Worm (Caenorhabditis elegans) whole organism, mixed stage, embryonic: Measurements from ENCODE around the gene mrps-18.C.
"Not testable (repeated sequence)": the region's sequence is repeated elsewhere in the genome, so short reads cannot be mapped to it uniquely, and the experiment has no call there.

Experiments
- M03D4.4 ChIP-seq: sonication (generic microtip); optimal IDR thresholded peaks from 2 replicates; lab custom pipeline; 2017; ENCODE audit warnings: mild to moderate bottlenecking, missing genetic modification characterization, missing compliant biosample characterization
- bed-3 ChIP-seq: fragments of 200-800 bp; sonication (Bioruptor generic); optimal IDR thresholded peaks from 3 replicates; lab custom pipeline; 2018; ENCODE audit warnings: mild to moderate bottlenecking, missing genetic modification characterization, moderate library complexity, missing compliant biosample characterization
- blmp-1 ChIP-seq: fragments of 150-350 bp; optimal IDR thresholded peaks from 2 replicates; lab custom pipeline; 2014; ENCODE audit warnings: missing biosample characterization, missing genetic modification characterization
- ceh-39 ChIP-seq: fragments of 150-350 bp; optimal IDR thresholded peaks from 2 replicates; lab custom pipeline; 2014; ENCODE audit warnings: missing biosample characterization, missing genetic modification characterization
- ceh-43 ChIP-seq: fragments of 200-800 bp; sonication (Bioruptor generic); optimal IDR thresholded peaks from 2 replicates; lab custom pipeline; 2018; ENCODE audit warnings: mild to moderate bottlenecking, missing genetic modification characterization, moderate library complexity, missing compliant biosample characterization
- ces-1 ChIP-seq: fragments of 150-350 bp; optimal IDR thresholded peaks from 2 replicates; lab custom pipeline; 2014; ENCODE audit warnings: missing biosample characterization, missing genetic modification reagents, missing genetic modification characterization
- cnd-1 ChIP-seq: fragments of 200-800 bp; sonication (Bioruptor generic); optimal IDR thresholded peaks from 2 replicates; lab custom pipeline; 2018; ENCODE audit warnings: mild to moderate bottlenecking, missing genetic modification characterization, missing compliant biosample characterization
- drap-1 ChIP-seq: fragments of 200-800 bp; sonication (Bioruptor generic); optimal IDR thresholded peaks from 3 replicates; lab custom pipeline; 2018; ENCODE audit warnings: mild to moderate bottlenecking, missing genetic modification characterization, missing compliant biosample characterization
- elt-1 ChIP-seq: sonication (generic microtip); optimal IDR thresholded peaks from 2 replicates; lab custom pipeline; 2017; ENCODE audit warnings: missing genetic modification characterization, mild to moderate bottlenecking, missing compliant biosample characterization, antibody characterized with exemption, moderate library complexity, borderline replicate concordance; ENCODE audit not compliant: insufficient read depth
- elt-3 ChIP-seq: fragments of 150-350 bp; optimal IDR thresholded peaks from 2 replicates; lab custom pipeline; 2014; ENCODE audit warnings: missing biosample characterization, missing genetic modification characterization
- ham-2 ChIP-seq: fragments of 200-800 bp; sonication (Bioruptor generic); optimal IDR thresholded peaks from 2 replicates; lab custom pipeline; 2018; ENCODE audit warnings: mild to moderate bottlenecking, missing genetic modification characterization, missing compliant biosample characterization
- hlh-1 ChIP-seq: fragments of 150-350 bp; optimal IDR thresholded peaks from 2 replicates; lab custom pipeline; 2014; ENCODE audit warnings: missing biosample characterization, missing genetic modification reagents, missing genetic modification characterization
- lin-13 ChIP-seq: fragments of 150-350 bp; optimal IDR thresholded peaks from 2 replicates; lab custom pipeline; 2014; ENCODE audit warnings: missing biosample characterization, missing genetic modification characterization
- lsy-2 ChIP-seq: fragments of 150-350 bp; optimal IDR thresholded peaks from 2 replicates; lab custom pipeline; 2014; ENCODE audit warnings: missing biosample characterization, missing genetic modification characterization
- mep-1 ChIP-seq: fragments of 150-350 bp; optimal IDR thresholded peaks from 2 replicates; lab custom pipeline; 2017; ENCODE audit warnings: missing biosample characterization, missing genetic modification reagents, missing genetic modification characterization, inconsistent platforms
- mls-2 ChIP-seq: sonication (generic microtip); optimal IDR thresholded peaks from 2 replicates; lab custom pipeline; 2016; ENCODE audit warnings: mild to moderate bottlenecking, missing genetic modification characterization, moderate library complexity, missing compliant biosample characterization
- nhr-12 ChIP-seq: fragments of 150-350 bp; optimal IDR thresholded peaks from 2 replicates; lab custom pipeline; 2014; ENCODE audit warnings: missing biosample characterization, missing genetic modification characterization
- nhr-2 ChIP-seq: fragments of 150-350 bp; optimal IDR thresholded peaks from 2 replicates; lab custom pipeline; 2014; ENCODE audit warnings: missing biosample characterization, missing genetic modification characterization
- nhr-237 ChIP-seq: fragments of 150-350 bp; optimal IDR thresholded peaks from 2 replicates; lab custom pipeline; 2014; ENCODE audit warnings: missing biosample characterization, missing genetic modification characterization
- nhr-28 ChIP-seq: fragments of 150-350 bp; optimal IDR thresholded peaks from 2 replicates; lab custom pipeline; 2014; ENCODE audit warnings: missing biosample characterization, missing genetic modification characterization
- nhr-76 ChIP-seq: sonication (generic microtip); optimal IDR thresholded peaks from 2 replicates; lab custom pipeline; 2017; ENCODE audit warnings: missing biosample characterization, missing genetic modification characterization
- pha-4 ChIP-seq: fragments of 150-350 bp; optimal IDR thresholded peaks from 2 replicates; lab custom pipeline; 2018; ENCODE audit warnings: missing biosample characterization, missing genetic modification reagents, missing genetic modification characterization
- sem-2 ChIP-seq: fragments of 200-800 bp; sonication (Bioruptor generic); optimal IDR thresholded peaks from 2 replicates; lab custom pipeline; 2018; ENCODE audit warnings: mild to moderate bottlenecking, missing genetic modification characterization, missing compliant biosample characterization
- sptf-1 ChIP-seq: sonication (generic microtip); optimal IDR thresholded peaks from 2 replicates; lab custom pipeline; 2017; ENCODE audit warnings: mild to moderate bottlenecking, missing genetic modification characterization, moderate library complexity, missing compliant biosample characterization
- tbx-8 ChIP-seq: fragments of 200-800 bp; sonication (Bioruptor generic); optimal IDR thresholded peaks from 2 replicates; lab custom pipeline; 2018; ENCODE audit warnings: mild to moderate bottlenecking, missing genetic modification characterization, moderate library complexity, missing compliant biosample characterization
- unc-39 ChIP-seq: fragments of 150-350 bp; optimal IDR thresholded peaks from 2 replicates; lab custom pipeline; 2014; ENCODE audit warnings: missing biosample characterization, missing genetic modification characterization
- unc-62 ChIP-seq: fragments of 150-350 bp; optimal IDR thresholded peaks from 2 replicates; lab custom pipeline; 2014; ENCODE audit warnings: missing biosample characterization, missing genetic modification reagents, missing genetic modification characterization
- zip-8 ChIP-seq: fragments of 150-350 bp; optimal IDR thresholded peaks from 2 replicates; lab custom pipeline; 2014; ENCODE audit warnings: missing biosample characterization, missing genetic modification characterization
- ztf-11 ChIP-seq: fragments of 150-350 bp; optimal IDR thresholded peaks from 2 replicates; lab custom pipeline; 2014; ENCODE audit warnings: missing biosample characterization, missing genetic modification characterization

mrps-18.C gene

DNA sequence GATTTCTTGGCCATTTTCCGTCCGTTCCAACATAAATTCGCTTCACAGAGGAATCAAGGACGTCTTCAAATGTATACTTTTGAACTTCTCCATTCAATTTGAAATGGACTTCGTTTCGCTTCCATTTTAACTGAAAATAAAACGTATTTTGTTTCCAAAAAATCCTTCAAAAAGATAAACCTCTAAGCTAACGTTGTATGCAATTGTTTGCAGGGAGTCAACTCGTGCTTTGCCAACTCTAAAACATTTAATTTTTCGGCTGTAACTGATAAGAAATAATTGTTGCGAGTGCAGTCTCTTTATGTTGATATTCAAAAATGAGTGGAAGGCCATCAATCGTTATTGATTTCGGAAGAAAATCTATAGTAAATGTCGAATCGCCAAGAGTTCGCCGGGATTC, 32.0 kb downstream of the mrps-18.C start, which contains the start of gene F41G3.18:
Gene F41G3.18, plus strand, starts transcription at position 301 of the 400 bp plus-strand sequence.
- TF ChIP-seq lsy-2 (no peak), ham-2 (GFP tag; lab: Kevin White, UChicago) (no peak), M03D4.4 (tag; lab: Kevin White, UChicago) (no peak), nhr-76 (no peak), pha-4 (tag; lab: Kevin White, UChicago) (no peak), drap-1 (GFP tag; lab: Kevin White, UChicago) (no peak)

DNA sequence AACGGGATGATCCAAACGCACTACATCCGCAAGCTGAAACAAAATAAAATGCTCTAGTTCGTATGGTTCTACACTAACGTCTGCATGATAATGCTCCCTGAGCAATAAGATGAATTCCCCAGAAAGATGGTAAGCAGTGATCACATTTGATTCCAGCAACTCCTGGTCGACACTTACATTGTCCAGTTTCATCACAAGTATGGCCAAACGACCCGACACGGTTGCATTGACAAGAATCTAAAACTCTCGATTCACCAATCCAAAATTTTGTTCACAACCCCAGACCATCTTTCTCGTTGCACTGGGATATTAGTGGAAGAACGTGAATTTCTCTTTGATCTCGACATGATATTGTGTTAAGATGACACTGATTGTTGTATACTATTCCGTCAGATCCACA, 34.0 kb downstream of the mrps-18.C start:
- TF ChIP-seq tbx-8 (GFP tag; lab: Kevin White, UChicago) (no peak), cnd-1 (tag; lab: Kevin White, UChicago) (no peak), lin-13 (tag; lab: Kevin White, UChicago) (no peak), nhr-12 (tag; lab: Kevin White, UChicago) (no peak), ces-1 (GFP tag; lab: Kevin White, UChicago) (no peak), mls-2 (no peak), lsy-2 (no peak), elt-1 (tag; lab: Kevin White, UChicago) (no peak), nhr-28 (tag; lab: Kevin White, UChicago) (no peak), nhr-237 (tag; lab: Kevin White, UChicago) (no peak), sptf-1 (tag; lab: Kevin White, UChicago) (no peak), ztf-11 (tag; lab: Kevin White, UChicago) (no peak), pha-4 (tag; lab: Kevin White, UChicago) (no peak), drap-1 (GFP tag; lab: Kevin White, UChicago) (no peak), bed-3 (GFP tag; lab: Kevin White, UChicago) (no peak), zip-8 (tag; lab: Kevin White, UChicago) (no peak), elt-3 (no peak)
- TF ChIP-seq, all 35 proteins: peak for 0

DNA sequence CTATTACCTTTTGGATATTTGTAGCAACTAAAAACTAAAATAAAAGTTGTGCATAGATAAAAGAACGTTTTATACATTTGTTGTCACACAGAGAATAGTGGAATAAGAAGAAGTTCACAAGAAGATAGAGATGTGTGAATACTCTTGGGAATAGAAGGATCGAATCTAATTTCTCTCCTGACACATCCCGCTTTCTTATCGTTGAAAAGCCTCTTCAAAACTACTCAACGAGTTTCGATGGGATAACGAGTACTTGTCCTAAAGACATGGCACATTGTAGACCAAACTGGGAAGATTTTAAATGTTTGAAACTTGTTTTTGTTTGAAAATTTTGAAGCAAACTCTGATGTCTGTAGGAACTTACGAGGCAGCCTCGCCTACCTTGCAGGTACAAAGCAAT, 36.5 kb downstream of the mrps-18.C start:
- TF ChIP-seq nhr-12 (tag; lab: Kevin White, UChicago) (no peak), ces-1 (GFP tag; lab: Kevin White, UChicago) (peak; percentile 73), cnd-1 (tag; lab: Kevin White, UChicago) (no peak)
- TF ChIP-seq, all 35 proteins: peak for 1

DNA sequence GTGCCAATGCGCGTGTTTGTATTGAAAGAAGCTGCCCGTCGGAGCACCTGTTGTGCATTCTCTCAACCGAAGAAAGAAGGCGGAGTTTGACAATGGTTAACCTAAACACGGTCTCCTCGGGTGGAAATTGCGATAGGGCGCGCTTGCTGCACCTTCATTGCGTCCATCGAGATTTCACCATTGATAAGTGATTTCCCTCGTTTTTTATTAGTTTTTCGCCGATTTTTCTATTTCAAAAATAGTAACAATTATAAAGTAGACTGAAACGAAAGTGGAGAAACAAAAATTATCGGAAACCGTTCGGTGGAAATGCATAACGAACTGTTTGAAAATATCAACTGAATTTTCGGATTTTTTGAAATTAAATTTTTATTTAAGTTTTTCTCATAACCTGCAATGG, 39.1 kb downstream of the mrps-18.C start, which contains the start of gene agr-1:
Gene agr-1, minus strand, starts transcription at position 101 of the 400 bp plus-strand sequence.
- TF ChIP-seq cnd-1, sptf-1, nhr-2 (tag; lab: Kevin White, UChicago): not testable (repeated sequence)

DNA sequence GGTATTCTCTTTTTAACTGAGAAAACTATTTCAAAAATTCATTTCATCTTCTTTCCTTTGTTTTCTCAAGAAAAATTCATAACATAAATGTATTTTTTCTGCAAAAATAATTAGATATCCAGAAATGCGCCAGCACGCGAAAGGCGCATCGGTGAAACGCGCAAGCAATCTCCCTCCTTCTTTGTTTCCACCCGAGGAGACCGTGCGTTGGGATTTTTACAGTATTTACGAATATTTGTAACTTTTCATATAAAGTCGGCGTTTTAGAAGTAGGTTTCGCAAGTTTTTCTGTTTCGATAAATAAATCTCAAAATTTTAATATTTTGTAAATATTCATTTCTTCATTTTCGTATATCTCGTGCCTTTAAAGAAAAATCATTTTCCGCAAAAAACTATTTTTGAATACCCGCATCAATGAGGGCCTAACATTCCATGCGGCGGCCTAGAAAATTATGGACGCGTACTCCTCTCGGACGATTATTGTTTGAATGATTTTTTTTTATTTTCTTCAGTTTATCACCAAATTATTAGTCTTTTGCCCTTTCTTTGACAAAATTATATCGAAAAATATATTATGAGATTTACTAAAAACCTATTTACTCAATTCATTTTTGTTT, 40.5 kb downstream of the mrps-18.C start, which contains the start of gene ssup-72:
Gene ssup-72, plus strand, starts transcription at position 181 of the 617 bp plus-strand sequence.
- TF ChIP-seq nhr-237 (tag; lab: Kevin White, UChicago): no peak
- peak; percentile 44 for TF ChIP-seq ces-1 (GFP tag; lab: Kevin White, UChicago)
- peak; percentile 9 for TF ChIP-seq sptf-1 (tag; lab: Kevin White, UChicago)
- no peak for TF ChIP-seq ceh-43 (GFP tag; lab: Kevin White, UChicago)

DNA sequence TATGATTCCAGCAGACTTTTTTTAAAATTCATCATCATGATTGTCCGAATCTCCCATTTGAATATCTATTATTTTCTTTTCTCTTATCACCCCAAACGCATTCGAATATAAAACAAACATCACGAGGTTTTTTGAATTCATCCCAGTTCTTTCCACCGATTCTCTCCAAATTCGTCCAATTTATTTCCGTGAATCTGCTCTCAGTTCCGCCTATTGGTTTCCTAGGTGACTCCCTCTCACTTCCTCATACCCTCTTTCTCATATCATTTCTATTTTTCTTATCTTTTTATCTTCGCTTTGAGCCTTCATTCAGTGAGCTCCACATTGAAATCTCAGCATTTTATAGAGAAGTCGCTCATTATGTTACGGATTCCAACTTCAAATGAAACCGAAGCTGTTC, 43.1 kb downstream of the mrps-18.C start, which contains the start of gene T13C2.7:
Gene T13C2.7, plus strand, starts transcription at position 301 of the 400 bp plus-strand sequence.
- TF ChIP-seq pha-4 (tag; lab: Kevin White, UChicago) (no peak), blmp-1 (tag; lab: Kevin White, UChicago) (no peak), cnd-1 (tag; lab: Kevin White, UChicago) (no peak), sptf-1 (tag; lab: Kevin White, UChicago) (no peak), M03D4.4 (tag; lab: Kevin White, UChicago) (no peak), lsy-2 (no peak), tbx-8 (GFP tag; lab: Kevin White, UChicago) (no peak), lin-13 (tag; lab: Kevin White, UChicago) (no peak), ceh-39 (tag; lab: Kevin White, UChicago) (no peak), unc-62 (GFP tag; lab: Kevin White, UChicago) (no peak), mep-1 (tag; lab: Kevin White, UChicago) (no peak), ham-2 (GFP tag; lab: Kevin White, UChicago) (no peak), unc-39 (no peak), zip-8 (tag; lab: Kevin White, UChicago) (no peak), bed-3 (GFP tag; lab: Kevin White, UChicago) (no peak), nhr-12 (tag; lab: Kevin White, UChicago) (no peak), hlh-1 (no peak), nhr-28 (tag; lab: Kevin White, UChicago) (no peak), sem-2 (no peak)
- TF ChIP-seq, all 35 proteins: peak for 0
